Worm (Caenorhabditis elegans) whole organism, L4/young adult: Measurements from ENCODE around the gene srab-14.

ENCODE experiments used
- W03F9.2 ChIP-seq: fragments of 150-350 bp; optimal IDR thresholded peaks from 2 replicates; lab custom pipeline; 2014; ENCODE audit warnings: missing biosample characterization, missing genetic modification characterization
- dao-5 ChIP-seq: sonication (generic microtip); optimal IDR thresholded peaks from 2 replicates; lab custom pipeline; 2016; ENCODE audit warnings: missing genotype, missing genetic modification characterization, moderate library complexity, missing compliant biosample characterization
- him-1 ChIP-seq: sonication (generic microtip); optimal IDR thresholded peaks from 2 replicates; lab custom pipeline; 2016; ENCODE audit warnings: missing genotype, missing genetic modification reagents, missing genetic modification characterization, missing compliant biosample characterization

Gene srab-14

ce11 chrII:7469318-7469717 is 30.0 kb downstream of the srab-14 start:
- TF ChIP-seq dao-5 (tag; lab: Kevin White, UChicago) (no peak), him-1 (tag; lab: Kevin White, UChicago) (no peak), W03F9.2 (tag; lab: Kevin White, UChicago) (no peak)

DNA sequence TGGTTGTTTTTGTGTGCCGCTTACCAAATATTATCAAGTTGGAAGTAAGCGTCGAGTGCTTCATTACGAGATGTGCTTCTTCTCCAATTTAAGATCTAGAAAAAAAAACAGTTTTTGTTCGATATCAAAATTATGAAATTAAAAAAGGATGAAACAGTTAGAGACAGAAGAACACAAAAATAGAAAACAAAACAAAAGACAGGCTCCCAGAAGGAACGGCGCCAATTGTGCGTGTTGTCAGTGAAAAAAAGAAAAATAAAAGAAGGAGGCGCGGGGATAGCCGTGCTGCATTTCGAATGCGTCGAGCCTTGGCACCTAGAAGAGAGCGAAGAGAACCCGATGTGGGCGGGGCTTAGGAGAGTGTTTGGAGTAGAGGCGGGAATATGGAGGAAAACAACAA is 33.8 kb downstream of the srab-14 start, which contains the start of gene sro-1:
TSS of gene sro-1 (minus strand) at position 101 of the 400 bp plus-strand sequence.
- no peak for TF ChIP-seq him-1 (tag; lab: Kevin White, UChicago)
- no peak for TF ChIP-seq dao-5 (tag; lab: Kevin White, UChicago)
- no peak for TF ChIP-seq W03F9.2 (tag; lab: Kevin White, UChicago)

ce11 chrII:7459205-7459604 is 40.1 kb downstream of the srab-14 start, which contains the start of gene D1022.2:
D1022.2 (plus strand) TSS chrII:7459505.
- TF ChIP-seq him-1 (tag; lab: Kevin White, UChicago) (no peak), dao-5 (tag; lab: Kevin White, UChicago) (no peak), W03F9.2 (tag; lab: Kevin White, UChicago) (no peak)

DNA sequence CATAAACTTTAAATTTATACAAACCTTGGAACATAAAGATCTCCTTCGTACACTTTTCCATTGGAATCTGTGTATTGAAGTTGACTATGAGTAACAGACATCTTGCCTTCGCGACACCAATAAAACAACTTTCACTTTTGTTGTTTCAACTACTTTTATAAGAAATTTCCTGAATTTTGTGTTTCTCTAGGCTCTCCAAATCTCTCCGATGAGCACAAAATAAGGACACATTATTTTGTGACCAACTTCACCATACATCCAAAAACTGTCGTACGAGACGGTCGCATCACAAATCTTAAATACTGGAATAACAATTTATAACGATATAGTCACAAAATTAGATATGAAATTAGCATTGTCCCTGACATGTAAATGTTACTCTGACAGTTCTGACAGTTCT is 40.6 kb downstream of the srab-14 start, which contains the start of gene D1022.5:
TSS of gene D1022.5 (minus strand) at position 101 of the 400 bp plus-strand sequence.
- TF ChIP-seq dao-5 (tag; lab: Kevin White, UChicago) (no peak), W03F9.2 (tag; lab: Kevin White, UChicago) (no peak), him-1 (tag; lab: Kevin White, UChicago) (no peak)

- no peak for TF ChIP-seq dao-5 (tag; lab: Kevin White, UChicago)
- no peak for TF ChIP-seq him-1 (tag; lab: Kevin White, UChicago)
- no peak for TF ChIP-seq W03F9.2 (tag; lab: Kevin White, UChicago)
Observed at ce11 chrII:7457210-7457609, 42.1 kb downstream of the srab-14 start, which contains the start of gene D1022.4. D1022.4 (minus strand) TSS chrII:7457292.

ce11 chrII:7456184-7456583 is 43.1 kb downstream of the srab-14 start, which contains the start of gene D1022.3:
D1022.3 (minus strand) TSS chrII:7456284.
- TF ChIP-seq him-1 (tag; lab: Kevin White, UChicago) (no peak), W03F9.2 (tag; lab: Kevin White, UChicago) (no peak), dao-5 (tag; lab: Kevin White, UChicago) (no peak)
